Fruit fly (Drosophila melanogaster) whole organism, embryonic: ENCODE results near the gene CG43678.

Experiments used
- CG11093 ChIP-seq: fragments of 200-800 bp; sonication (Bioruptor generic); IDR thresholded peaks from 3 replicates; pipeline ENCODE4 v1.3.6; 2022; ENCODE audit warnings: missing biosample characterization, missing genetic modification characterization
- CG11504 ChIP-seq: fragments of 200-800 bp; sonication (Bioruptor generic); optimal IDR thresholded peaks from 3 replicates; lab custom pipeline; 2019; ENCODE audit warnings: missing biosample characterization, mild to moderate bottlenecking, missing genetic modification characterization, moderate library complexity
- CG12155 ChIP-seq: fragments of 200-800 bp; sonication (Bioruptor generic); optimal IDR thresholded peaks from 3 replicates; lab custom pipeline; 2016; ENCODE audit warnings: missing biosample characterization, missing genetic modification characterization
- CG12299 ChIP-seq: fragments of 200-800 bp; sonication (Bioruptor generic); optimal IDR thresholded peaks from 2 replicates; lab custom pipeline; 2018; ENCODE audit warnings: missing biosample characterization, mild to moderate bottlenecking, missing genetic modification characterization
- CG13287 ChIP-seq: fragments of 200-800 bp; sonication (Bioruptor generic); IDR thresholded peaks from 2 replicates; pipeline ENCODE4 v1.3.6; 2022; ENCODE audit warnings: missing biosample characterization, missing genetic modification characterization; ENCODE audit not compliant: partially characterized antibody
- CG13296 ChIP-seq: fragments of 200-800 bp; sonication (Bioruptor generic); optimal IDR thresholded peaks from 3 replicates; lab custom pipeline; 2018; ENCODE audit warnings: missing biosample characterization, mild to moderate bottlenecking, missing genetic modification characterization
- CG14014 ChIP-seq: fragments of 200-800 bp; sonication (Bioruptor generic); IDR thresholded peaks from 2 replicates; pipeline ENCODE4 v1.3.6; 2022; ENCODE audit warnings: missing biosample characterization, missing genetic modification characterization
- CG14667 ChIP-seq: fragments of 200-800 bp; sonication (Bioruptor generic); IDR thresholded peaks from 2 replicates; pipeline ENCODE4 v1.3.6; 2022; ENCODE audit warnings: missing biosample characterization, missing genetic modification characterization
- CG1832 ChIP-seq: fragments of 200-800 bp; sonication (Bioruptor generic); optimal IDR thresholded peaks from 2 replicates; lab custom pipeline; 2017; ENCODE audit warnings: missing biosample characterization, mild to moderate bottlenecking, missing genetic modification characterization, inconsistent platforms
- CG2199 ChIP-seq: fragments of 200-800 bp; sonication (Bioruptor generic); IDR thresholded peaks from 3 replicates; pipeline ENCODE4 v1.3.6; 2022; ENCODE audit warnings: missing biosample characterization, missing genetic modification characterization
- CG30431 ChIP-seq: fragments of 200-800 bp; sonication (Bioruptor generic); optimal IDR thresholded peaks from 2 replicates; lab custom pipeline; 2017; ENCODE audit warnings: missing biosample characterization, missing genetic modification characterization
- CG31365 ChIP-seq: fragments of 200-800 bp; sonication (Bioruptor generic); optimal IDR thresholded peaks from 2 replicates; lab custom pipeline; 2018; ENCODE audit warnings: missing biosample characterization, mild to moderate bottlenecking, missing genetic modification characterization
- CG31441 ChIP-seq: fragments of 200-800 bp; sonication (Bioruptor generic); IDR thresholded peaks from 2 replicates; pipeline ENCODE4 v1.3.6; 2022; ENCODE audit warnings: missing biosample characterization, missing genetic modification characterization
- CG43689 ChIP-seq: fragments of 200-800 bp; sonication (Bioruptor generic); IDR thresholded peaks from 2 replicates; pipeline ENCODE4 v1.3.6; 2022; ENCODE audit warnings: missing biosample characterization, missing genetic modification characterization
- CG6765 ChIP-seq: fragments of 200-800 bp; sonication (Bioruptor generic); optimal IDR thresholded peaks from 3 replicates; lab custom pipeline; 2017; ENCODE audit warnings: missing biosample characterization, mild to moderate bottlenecking, missing genetic modification characterization
- CG6791 ChIP-seq: fragments of 200-800 bp; sonication (Bioruptor generic); IDR thresholded peaks from 3 replicates; pipeline ENCODE4 v1.3.6; 2022; ENCODE audit warnings: missing biosample characterization, missing genetic modification characterization; ENCODE audit not compliant: partially characterized antibody
- CG7271 ChIP-seq: fragments of 200-800 bp; sonication (Bioruptor generic); optimal IDR thresholded peaks from 2 replicates; lab custom pipeline; 2018; ENCODE audit warnings: missing biosample characterization, mild to moderate bottlenecking, missing genetic modification characterization, moderate library complexity
- CG8388 ChIP-seq: fragments of 200-800 bp; sonication (Bioruptor generic); optimal IDR thresholded peaks from 2 replicates; lab custom pipeline; 2019; ENCODE audit warnings: missing biosample characterization, mild to moderate bottlenecking, missing genetic modification characterization, moderate library complexity
- CG8924 ChIP-seq: fragments of 200-800 bp; optimal IDR thresholded peaks from 3 replicates; lab custom pipeline; 2019; ENCODE audit warnings: missing biosample characterization, mild to moderate bottlenecking, missing genetic modification characterization, moderate library complexity
- CkIIα-i1 ChIP-seq: fragments of 200-800 bp; sonication (Bioruptor generic); IDR thresholded peaks from 2 replicates; pipeline ENCODE4 v1.3.6; 2022; ENCODE audit warnings: missing biosample characterization, missing genetic modification characterization
- CrebB ChIP-seq: fragments of 200-800 bp; sonication (Bioruptor generic); optimal IDR thresholded peaks from 3 replicates; lab custom pipeline; 2018; ENCODE audit warnings: missing biosample characterization, mild to moderate bottlenecking, missing genetic modification characterization
- Dek ChIP-seq: fragments of 200-800 bp; sonication (Bioruptor generic); optimal IDR thresholded peaks from 3 replicates; lab custom pipeline; 2019; ENCODE audit warnings: missing biosample characterization, mild to moderate bottlenecking, missing genetic modification characterization, moderate library complexity
- Drgx ChIP-seq: fragments of 200-800 bp; sonication (Bioruptor generic); IDR thresholded peaks from 2 replicates; pipeline ENCODE4 v1.3.6; 2022; ENCODE audit warnings: missing biosample characterization, missing genetic modification characterization
- E2f1 ChIP-seq: fragments of 200-800 bp; sonication (Bioruptor generic); IDR thresholded peaks from 2 replicates; pipeline ENCODE4 v1.3.6; 2022; ENCODE audit warnings: missing biosample characterization, missing genetic modification characterization
- ERR ChIP-seq: fragments of 200-800 bp; sonication (Bioruptor generic); optimal IDR thresholded peaks from 2 replicates; lab custom pipeline; 2016; ENCODE audit warnings: missing biosample characterization, missing genetic modification characterization
- HHEX ChIP-seq: fragments of 200-800 bp; sonication (Bioruptor generic); optimal IDR thresholded peaks from 3 replicates; lab custom pipeline; 2017; ENCODE audit warnings: missing biosample characterization, mild to moderate bottlenecking, missing genetic modification characterization, missing genetic modification reagents
- HLH3B ChIP-seq: fragments of 200-800 bp; sonication (Bioruptor generic); IDR thresholded peaks from 2 replicates; pipeline ENCODE4 v1.3.6; 2022; ENCODE audit warnings: missing biosample characterization, missing genetic modification characterization
- Hr78 ChIP-seq, 2 experiments: fragments of 200-800 bp in 1 of 2; fragments of >200 bp in 1 of 2; sonication (Bioruptor generic) in 1 of 2; optimal IDR thresholded peaks; 2 replicates each; lab custom pipeline; 2017 to 2019; ENCODE audit warnings: missing biosample characterization in 2 of 2, missing genetic modification characterization in 2 of 2, mild to moderate bottlenecking in 1 of 2, moderate library complexity in 1 of 2
- MBD-R2 ChIP-seq: fragments of 200-800 bp; sonication (Bioruptor generic); IDR thresholded peaks from 2 replicates; pipeline ENCODE4 v1.3.6; 2022; ENCODE audit warnings: missing biosample characterization, missing genetic modification characterization
- NC2α ChIP-seq: fragments of 200-800 bp; sonication (Bioruptor generic); optimal IDR thresholded peaks from 2 replicates; lab custom pipeline; 2016; ENCODE audit warnings: missing biosample characterization, missing genetic modification characterization
- Nf-YA ChIP-seq: fragments of 200-800 bp; sonication (Bioruptor generic); IDR thresholded peaks from 2 replicates; pipeline ENCODE4 v1.3.6; 2022; ENCODE audit warnings: missing biosample characterization, missing genetic modification characterization
- Nf-YB ChIP-seq: fragments of 200-800 bp; sonication (Bioruptor generic); optimal IDR thresholded peaks from 3 replicates; lab custom pipeline; 2019; ENCODE audit warnings: missing biosample characterization, mild to moderate bottlenecking, missing genetic modification characterization, moderate library complexity
- Stat92E ChIP-seq, 3 experiments: fragments of >200 bp in 2 of 3; fragments of 200-800 bp in 1 of 3; sonication (Bioruptor generic) in 1 of 3; optimal IDR thresholded peaks; 2 replicates each; lab custom pipeline; 2017 to 2019; ENCODE audit warnings: missing biosample characterization in 3 of 3, missing genetic modification characterization in 3 of 3, mild to moderate bottlenecking in 1 of 3, moderate library complexity in 1 of 3
- ab ChIP-seq: fragments of 200-800 bp; sonication (Bioruptor generic); optimal IDR thresholded peaks from 2 replicates; lab custom pipeline; 2016; ENCODE audit warnings: missing biosample characterization, missing genetic modification characterization
- ap ChIP-seq: fragments of 200-800 bp; sonication (Bioruptor generic); IDR thresholded peaks from 2 replicates; pipeline ENCODE4 v1.3.6; 2022; ENCODE audit warnings: missing biosample characterization, missing genetic modification characterization
- ara ChIP-seq: fragments of 200-800 bp; sonication (Bioruptor generic); IDR thresholded peaks from 2 replicates; pipeline ENCODE4 v1.3.6; 2022; ENCODE audit warnings: missing biosample characterization, missing genetic modification characterization
- ase ChIP-seq: fragments of 200-800 bp; sonication (Bioruptor generic); IDR thresholded peaks from 3 replicates; pipeline ENCODE4 v1.3.6; 2022; ENCODE audit warnings: missing biosample characterization, missing genetic modification characterization
- crc ChIP-seq: fragments of 200-800 bp; sonication (Bioruptor generic); optimal IDR thresholded peaks from 2 replicates; lab custom pipeline; 2016; ENCODE audit warnings: missing biosample characterization, missing genetic modification characterization
- cwo ChIP-seq: fragments of 200-800 bp; sonication (Bioruptor generic); optimal IDR thresholded peaks from 3 replicates; lab custom pipeline; 2017; ENCODE audit warnings: missing biosample characterization, missing genetic modification characterization, mild to moderate bottlenecking, moderate library complexity, missing genetic modification reagents
- disco-r ChIP-seq: fragments of 200-800 bp; sonication (Bioruptor generic); optimal IDR thresholded peaks from 2 replicates; lab custom pipeline; 2016; ENCODE audit warnings: missing biosample characterization, missing genetic modification characterization
- dmrt99B ChIP-seq: fragments of 200-800 bp; sonication (Bioruptor generic); optimal IDR thresholded peaks from 2 replicates; lab custom pipeline; 2018; ENCODE audit warnings: missing biosample characterization, mild to moderate bottlenecking, missing genetic modification characterization, moderate library complexity
- klu ChIP-seq: fragments of 200-800 bp; sonication (Bioruptor generic); IDR thresholded peaks from 2 replicates; pipeline ENCODE4 v1.3.6; 2022; ENCODE audit warnings: missing biosample characterization, missing genetic modification characterization
- row ChIP-seq: fragments of 200-800 bp; sonication (Bioruptor generic); IDR thresholded peaks from 3 replicates; pipeline ENCODE4 v1.3.6; 2022; ENCODE audit warnings: missing biosample characterization, missing genetic modification characterization
- sima ChIP-seq: fragments of 200-800 bp; sonication (Bioruptor generic); optimal IDR thresholded peaks from 2 replicates; lab custom pipeline; 2016; ENCODE audit warnings: missing biosample characterization, missing genetic modification characterization
- stwl ChIP-seq: fragments of 200-800 bp; sonication (Bioruptor generic); optimal IDR thresholded peaks from 3 replicates; lab custom pipeline; 2018; ENCODE audit warnings: missing biosample characterization, mild to moderate bottlenecking, missing genetic modification characterization, moderate library complexity
- tgo ChIP-seq: fragments of 200-800 bp; sonication (Bioruptor generic); IDR thresholded peaks from 3 replicates; pipeline ENCODE4 v1.3.6; 2022; ENCODE audit warnings: missing biosample characterization, missing genetic modification characterization
- tio ChIP-seq: fragments of 200-800 bp; sonication (Bioruptor generic); optimal IDR thresholded peaks from 2 replicates; lab custom pipeline; 2017; ENCODE audit warnings: missing biosample characterization, missing genetic modification characterization, inconsistent platforms
- toy ChIP-seq: fragments of 200-800 bp; sonication (Bioruptor generic); IDR thresholded peaks from 2 replicates; pipeline ENCODE4 v1.3.6; 2022; ENCODE audit warnings: missing biosample characterization, missing genetic modification characterization
- unpg ChIP-seq: fragments of 200-800 bp; sonication (Bioruptor generic); optimal IDR thresholded peaks from 3 replicates; lab custom pipeline; 2018; ENCODE audit warnings: missing biosample characterization, mild to moderate bottlenecking, missing genetic modification characterization, moderate library complexity
- vvl ChIP-seq: fragments of 200-800 bp; sonication (Bioruptor generic); IDR thresholded peaks from 2 replicates; pipeline ENCODE4 v1.3.6; 2022; ENCODE audit warnings: missing biosample characterization, missing genetic modification characterization

Gene CG43678

DNA sequence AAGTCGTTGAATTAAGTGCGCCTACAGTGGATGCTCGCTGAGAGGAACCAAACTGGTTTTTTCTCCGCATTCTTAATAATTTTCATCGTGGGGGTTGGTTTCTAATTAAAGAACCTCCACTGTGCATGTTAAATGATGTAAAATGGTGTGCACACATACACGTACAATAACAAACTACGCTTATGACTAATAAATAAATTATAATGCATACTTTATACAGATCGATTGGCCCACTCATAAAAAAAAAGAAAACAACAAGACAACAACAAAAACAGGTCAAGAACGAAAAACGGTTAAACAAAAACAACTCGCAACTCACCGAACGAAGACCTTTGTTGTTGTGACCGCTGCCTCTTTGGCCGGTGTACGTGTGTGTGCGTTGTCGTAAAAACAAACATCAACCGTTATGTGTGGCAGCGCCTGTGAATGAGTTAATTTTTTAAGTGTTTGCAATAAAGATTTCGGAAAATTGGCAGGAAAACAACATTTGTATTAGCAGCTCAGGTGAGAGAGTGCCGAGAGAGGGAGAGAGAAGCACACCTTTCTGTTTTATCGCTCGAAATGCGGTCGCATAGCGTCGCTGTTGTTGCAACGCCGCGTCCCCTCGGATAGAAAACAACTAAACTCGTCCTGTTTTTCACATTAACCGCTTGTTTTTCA lies 44.8 kb upstream of the CG43678 start (continued):
- peak; percentile 10 for TF ChIP-seq CG13296 (GFP tag; lab: Kevin White, UChicago)
- TF ChIP-seq CG31441 (GFP tag; lab: Robert Waterston, UW): no peak
- TF ChIP-seq CG31365 (tag; lab: Kevin White, UChicago): no peak
- no peak for TF ChIP-seq E2f1
- no peak for TF ChIP-seq Stat92E (GFP tag; optimal IDR thresholded peaks at IDR 0.05; lab: Kevin White, UChicago)
- TF ChIP-seq CG8924: peak; percentile 26
- TF ChIP-seq CrebB (tag; lab: Kevin White, UChicago): no peak
- TF ChIP-seq crc (GFP tag; lab: Kevin White, UChicago): no peak
- no peak for TF ChIP-seq ara (GFP tag; lab: Robert Waterston, UW)
- no peak for TF ChIP-seq dmrt99B
- TF ChIP-seq CkIIα-i1 (GFP tag; lab: Robert Waterston, UW): no peak
- no peak for TF ChIP-seq CG12155 (GFP tag; lab: Kevin White, UChicago)
- TF ChIP-seq stwl (tag; lab: Kevin White, UChicago): no peak
- TF ChIP-seq CG6765 (GFP tag; lab: Kevin White, UChicago): no peak
- TF ChIP-seq toy (GFP tag; lab: Robert Waterston, UW): no peak
- TF ChIP-seq NC2α (GFP tag; lab: Kevin White, UChicago): no peak
- TF ChIP-seq CG2199 (GFP tag; lab: Robert Waterston, UW): 0 out of 3 replicates have a peak, but pooled peaks have one; percentile 63
- no peak for TF ChIP-seq CG12299
- TF ChIP-seq CG30431: no peak
- peak; percentile 3 for TF ChIP-seq cwo (GFP tag; lab: Kevin White, UChicago)
- no peak for TF ChIP-seq CG14014 (GFP tag; lab: Robert Waterston, UW)
- no peak for TF ChIP-seq klu
- TF ChIP-seq Drgx (GFP tag; lab: Robert Waterston, UW): peak; percentile 48
- TF ChIP-seq sima (GFP tag; lab: Kevin White, UChicago): no peak
- 0 out of 2 replicates have a peak, but pooled peaks have one; percentile 28 for TF ChIP-seq vvl (GFP tag; lab: Robert Waterston, UW)
- TF ChIP-seq CG6791 (GFP tag; lab: Robert Waterston, UW): no peak
- no peak for TF ChIP-seq Nf-YB (GFP tag; lab: Kevin White, UChicago)
- peak; percentile 2 for TF ChIP-seq Dek (tag; lab: Kevin White, UChicago)
- TF ChIP-seq ab (GFP tag; lab: Kevin White, UChicago): no peak
- no peak for TF ChIP-seq CG7271 (tag; lab: Kevin White, UChicago)
- TF ChIP-seq CG1832 (GFP tag; lab: Kevin White, UChicago): no peak
- no peak for TF ChIP-seq CG13287
- TF ChIP-seq CG11504 (tag; lab: Kevin White, UChicago): peak; percentile 23
- peak; percentile 45; the same call in 1 of the 3 replicates for TF ChIP-seq row (GFP tag; lab: Robert Waterston, UW)
- no peak for TF ChIP-seq MBD-R2 (GFP tag; lab: Robert Waterston, UW)
- no peak for TF ChIP-seq HHEX (GFP tag; lab: Kevin White, UChicago)
- TF ChIP-seq Nf-YA (GFP tag; lab: Robert Waterston, UW): no peak
- TF ChIP-seq HLH3B: no peak
- no peak for TF ChIP-seq tio (GFP tag; lab: Kevin White, UChicago)
- no peak for TF ChIP-seq CG43689
- TF ChIP-seq ase (GFP tag; lab: Robert Waterston, UW): no peak
- TF ChIP-seq disco-r: no peak
- no peak for TF ChIP-seq ap
- TF ChIP-seq Hr78 (GFP tag; optimal IDR thresholded peaks at IDR 0.05; lab: Kevin White, UChicago): no peak
- TF ChIP-seq CG14667 (GFP tag; lab: Robert Waterston, UW): no peak
- no peak for TF ChIP-seq tgo (GFP tag; lab: Robert Waterston, UW)
- TF ChIP-seq CG8388: no peak
- TF ChIP-seq CG11093 (GFP tag; lab: Robert Waterston, UW): no peak
- TF ChIP-seq unpg (GFP tag; lab: Kevin White, UChicago): no peak
- TF ChIP-seq ERR: no peak
